Worm (Caenorhabditis elegans) whole organism, mixed stage, embryonic: Measurements from ENCODE around the gene F22E12.3.

Source experiments
- M03D4.4 ChIP-seq: sonication (generic microtip); optimal IDR thresholded peaks from 2 replicates; lab custom pipeline; 2017; ENCODE audit warnings: mild to moderate bottlenecking, missing genetic modification characterization, missing compliant biosample characterization
- bed-3 ChIP-seq: fragments of 200-800 bp; sonication (Bioruptor generic); optimal IDR thresholded peaks from 3 replicates; lab custom pipeline; 2018; ENCODE audit warnings: mild to moderate bottlenecking, missing genetic modification characterization, moderate library complexity, missing compliant biosample characterization
- nhr-237 ChIP-seq: fragments of 150-350 bp; optimal IDR thresholded peaks from 2 replicates; lab custom pipeline; 2014; ENCODE audit warnings: missing biosample characterization, missing genetic modification characterization
- unc-39 ChIP-seq: fragments of 150-350 bp; optimal IDR thresholded peaks from 2 replicates; lab custom pipeline; 2014; ENCODE audit warnings: missing biosample characterization, missing genetic modification characterization

ce11 chrV:10466607-10467092, 3.5 kb upstream of the F22E12.3 start:
- peak; percentile 96 for TF ChIP-seq nhr-237 (tag; lab: Kevin White, UChicago)
- TF ChIP-seq bed-3 (GFP tag; lab: Kevin White, UChicago), result no peak
- TF ChIP-seq unc-39, result no peak
- peak; percentile 69 for TF ChIP-seq M03D4.4 (tag; lab: Kevin White, UChicago)
